Fruit fly (Drosophila melanogaster): ENCODE results near the gene abd-A.

Gene abd-A

DNA sequence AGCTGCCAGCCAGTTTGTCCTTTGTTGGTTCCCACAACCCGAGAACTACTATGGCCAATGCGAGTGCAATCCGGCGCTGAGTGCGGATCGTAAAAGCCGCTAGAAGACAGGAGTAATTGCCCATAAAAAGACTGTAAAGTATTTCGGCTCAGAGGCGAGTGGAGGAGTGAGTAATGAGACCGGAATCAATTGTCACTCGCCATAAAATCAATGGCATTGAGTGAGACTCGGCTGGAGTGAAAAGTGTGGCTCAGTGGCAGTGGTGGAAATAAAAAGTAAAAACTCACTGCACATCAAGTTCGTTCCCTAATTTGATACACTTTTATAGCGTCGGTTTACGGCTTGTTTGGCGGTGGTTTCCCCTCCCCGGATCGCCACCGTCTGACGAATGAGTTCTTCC, 3.2 kb upstream of the abd-A start:
- TF ChIP-seq CoRest (tag; optimal IDR thresholded peaks at IDR 0.05) (no peak), cad (GFP tag; optimal IDR thresholded peaks at IDR 0.05) (peak; percentile 92), CG11247 (GFP tag; IDR thresholded peaks at IDR 0.05) (no peak), lab (GFP tag; optimal IDR thresholded peaks at IDR 0.05) (no peak), abd-A (tag; optimal IDR thresholded peaks at IDR 0.05) (peak; percentile 96), onecut (GFP tag; IDR thresholded peaks at IDR 0.05) (peak; percentile 59; the same call in 1 of the 2 replicates), kni (GFP tag; optimal IDR thresholded peaks at IDR 0.05) (peak; percentile 55), CTCF (GFP tag; optimal IDR thresholded peaks at IDR 0.05) (peak; percentile 3), ato (GFP tag; IDR thresholded peaks at IDR 0.05; ENCODE audit: partially characterized antibody) (no peak), CG4404 (GFP tag; IDR thresholded peaks at IDR 0.05) (no peak), Sox102F (GFP tag; optimal IDR thresholded peaks at IDR 0.05) (no peak), ash1 (GFP tag; optimal IDR thresholded peaks at IDR 0.05) (peak; percentile 52), CG13775 (GFP tag; optimal IDR thresholded peaks at IDR 0.05) (no peak), z (GFP tag; IDR thresholded peaks at IDR 0.05) (peak; percentile 96), CG3838 (GFP tag; optimal IDR thresholded peaks at IDR 0.05) (no peak), pho (GFP tag; optimal IDR thresholded peaks at IDR 0.05) (no peak), Optix (GFP tag; IDR thresholded peaks at IDR 0.05) (no peak), bab2 (GFP tag; optimal IDR thresholded peaks at IDR 0.05) (no peak), pros (GFP tag; optimal IDR thresholded peaks at IDR 0.05) (peak; percentile 38), CG8359 (GFP tag; optimal IDR thresholded peaks at IDR 0.05; ENCODE audit: borderline replicate concordance) (no peak)

DNA sequence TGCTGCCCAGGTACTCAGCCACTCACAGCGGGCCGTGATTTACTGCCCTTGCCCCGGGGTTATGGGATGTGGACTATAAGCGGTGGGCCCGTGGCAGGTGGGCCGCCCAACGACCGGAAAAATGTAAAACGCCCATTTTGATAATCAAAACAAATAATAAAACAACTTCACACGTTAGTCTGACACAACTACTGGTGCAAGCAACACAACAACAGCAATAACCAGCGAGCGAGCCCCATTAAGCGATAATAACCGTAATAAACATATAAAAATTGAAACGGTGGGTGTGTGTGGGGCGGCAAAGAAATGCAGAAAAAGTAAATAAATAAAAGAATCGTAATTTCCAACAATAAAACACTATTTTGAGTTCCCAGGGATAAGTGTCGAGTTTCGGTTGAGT, 2.1 kb upstream of the abd-A start:
- TF ChIP-seq CG7987 (GFP tag; optimal IDR thresholded peaks at IDR 0.05) (no peak), Abd-B (GFP tag; optimal IDR thresholded peaks at IDR 0.05) (peak; percentile 12), CG4404 (GFP tag; IDR thresholded peaks at IDR 0.05) (no peak), CG4424 (GFP tag; optimal IDR thresholded peaks at IDR 0.05) (no peak), cas (GFP tag; IDR thresholded peaks at IDR 0.05) (no peak), cad (GFP tag; optimal IDR thresholded peaks at IDR 0.05) (peak; percentile 44), inv (GFP tag; IDR thresholded peaks at IDR 0.05; ENCODE audit: partially characterized antibody) (no peak), abd-A (tag; optimal IDR thresholded peaks at IDR 0.05) (peak; percentile 90), CG4360 (GFP tag; IDR thresholded peaks at IDR 0.05) (0 out of 2 replicates have a peak, but pooled peaks have one; percentile 20), z (GFP tag; IDR thresholded peaks at IDR 0.05) (peak; percentile 69; the same call in 2 of the 3 replicates), Xrp1 (GFP tag; IDR thresholded peaks at IDR 0.05) (no peak)

DNA sequence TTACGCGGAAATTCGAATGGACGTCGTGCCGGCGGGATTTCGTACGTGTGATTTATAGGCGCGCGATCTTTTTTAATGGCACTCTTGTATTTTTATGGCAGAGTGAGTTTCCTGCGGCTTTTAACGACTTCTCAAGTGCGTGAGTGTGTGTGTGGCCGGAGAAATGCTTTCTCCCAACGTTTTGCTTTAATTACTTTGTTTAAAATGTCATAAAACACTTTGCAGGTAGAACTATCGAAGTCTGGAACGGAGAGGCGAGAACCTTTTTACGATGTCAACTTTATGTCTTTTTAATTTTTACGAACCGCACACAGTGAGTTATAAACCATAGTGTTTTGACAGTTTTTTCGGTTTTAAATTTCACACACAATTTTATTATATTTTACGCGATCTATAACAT, 691 bp downstream of the abd-A start:
- TF ChIP-seq zen (tag; optimal IDR thresholded peaks at IDR 0.05), result peak; percentile 79
- TF ChIP-seq CG7839 (tag; optimal IDR thresholded peaks at IDR 0.05), result no peak
- peak in 1 of 2 experiments; percentile 64 for TF ChIP-seq tll (GFP tag; optimal IDR thresholded peaks at IDR 0.05)
- no peak for TF ChIP-seq sisA (GFP tag; IDR thresholded peaks at IDR 0.05)
- TF ChIP-seq cad (GFP tag; optimal IDR thresholded peaks at IDR 0.05), result peak; percentile 80

DNA sequence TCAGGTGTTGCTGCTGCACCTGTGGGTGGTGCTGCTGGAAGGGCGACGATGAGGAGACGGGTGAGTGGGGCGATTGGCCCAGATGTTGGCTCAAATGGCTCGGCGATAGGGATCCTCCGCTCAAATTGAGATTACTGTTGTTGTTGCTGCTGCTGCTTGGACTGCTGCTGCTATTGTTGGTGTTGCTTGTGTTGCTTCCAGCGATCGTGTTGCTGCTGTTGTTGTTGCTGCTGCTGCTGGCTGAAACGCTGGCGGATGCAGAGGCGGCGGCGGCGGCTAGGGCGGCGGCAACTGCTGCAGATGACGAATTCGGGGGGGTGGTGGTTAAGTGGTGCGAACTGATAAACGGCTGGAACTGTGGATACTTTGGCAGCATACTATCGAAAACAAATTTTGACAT, 2.2 kb downstream of the abd-A start:
- no peak for TF ChIP-seq dpn (GFP tag; optimal IDR thresholded peaks at IDR 0.05)
- peak; percentile 62 for TF ChIP-seq CG4360 (GFP tag; IDR thresholded peaks at IDR 0.05)

DNA sequence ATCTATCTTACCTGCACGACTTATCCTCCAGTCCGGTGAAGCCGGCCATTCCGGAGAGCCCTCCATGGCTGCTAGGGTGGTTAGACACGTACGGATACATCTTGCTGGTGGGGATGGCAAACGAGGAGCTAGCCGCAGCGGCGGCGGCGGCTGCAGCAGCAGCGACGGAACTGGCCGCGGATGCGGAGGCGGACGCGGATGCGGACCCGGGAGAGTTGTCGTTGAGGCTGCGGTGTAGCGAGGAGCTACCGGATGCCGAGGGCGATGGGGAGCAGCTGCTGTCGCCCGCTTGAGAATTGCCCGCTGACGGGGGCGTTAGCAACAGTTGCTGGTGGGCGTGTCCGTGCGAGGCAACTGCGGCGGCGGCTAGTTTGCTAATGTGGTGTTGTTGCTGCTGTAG, 2.7 kb downstream of the abd-A start:
- TF ChIP-seq amos (GFP tag; IDR thresholded peaks at IDR 0.05; ENCODE audit: partially characterized antibody) (peak; percentile 8; the same call in 1 of the 2 replicates), jing (GFP tag; optimal IDR thresholded peaks at IDR 0.05) (no peak), Ets65A (GFP tag) (peak; percentile 68), rib (GFP tag; IDR thresholded peaks at IDR 0.05) (no peak), CG10321 (GFP tag; IDR thresholded peaks at IDR 0.05) (no peak), CG10959 (GFP tag; IDR thresholded peaks at IDR 0.05) (no peak), CG14050 (GFP tag; IDR thresholded peaks at IDR 0.05) (no peak), lbe (GFP tag; optimal IDR thresholded peaks at IDR 0.05) (no peak), Med (GFP tag) (peak; percentile 47), CG7963 (GFP tag; IDR thresholded peaks at IDR 0.05; ENCODE audit: partially characterized antibody) (no peak), CG13775 (GFP tag; optimal IDR thresholded peaks at IDR 0.05) (peak; percentile 56)
